Worm (Caenorhabditis elegans) whole organism, early embryonic: ENCODE results near the gene lin-48.

Experiments
- B0310.2 ChIP-seq: sonication (generic microtip); optimal IDR thresholded peaks from 2 replicates; lab custom pipeline; 2016; ENCODE audit warnings: mild to moderate bottlenecking, missing genetic modification characterization, missing compliant biosample characterization
- F13C5.2 ChIP-seq: sonication (generic microtip); optimal IDR thresholded peaks from 2 replicates; lab custom pipeline; 2017; ENCODE audit warnings: mild to moderate bottlenecking, missing genetic modification characterization, inconsistent platforms, missing compliant biosample characterization
- aly-1 ChIP-seq: sonication (generic microtip); optimal IDR thresholded peaks from 2 replicates; lab custom pipeline; 2016; ENCODE audit warnings: missing genetic modification characterization, missing compliant biosample characterization
- ama-1 ChIP-seq: fragments of 150-350 bp; optimal IDR thresholded peaks from 2 replicates; lab custom pipeline; 2014
- ceh-13 ChIP-seq: fragments of 200-800 bp; sonication (Bioruptor generic); optimal IDR thresholded peaks from 2 replicates; lab custom pipeline; 2018; ENCODE audit warnings: mild to moderate bottlenecking, missing genetic modification characterization, missing compliant biosample characterization
- ceh-36 ChIP-seq: sonication (generic microtip); optimal IDR thresholded peaks from 2 replicates; lab custom pipeline; 2016; ENCODE audit warnings: missing genetic modification characterization, inconsistent platforms, missing compliant biosample characterization
- ets-7 ChIP-seq: sonication (generic microtip); optimal IDR thresholded peaks from 2 replicates; lab custom pipeline; 2016; ENCODE audit warnings: missing genotype, missing genetic modification characterization, missing compliant biosample characterization
- flt-1 ChIP-seq: fragments of 200-800 bp; sonication (Bioruptor generic); IDR thresholded peaks from 2 replicates; pipeline ENCODE4 v1.3.6; 2022; ENCODE audit warnings: missing genetic modification characterization, missing compliant biosample characterization
- pes-1 ChIP-seq: fragments of 200-800 bp; sonication (Bioruptor generic); IDR thresholded peaks from 2 replicates; pipeline ENCODE4 v1.3.6; 2022; ENCODE audit warnings: missing genetic modification reagents, missing genetic modification characterization, missing compliant biosample characterization
- scrt-1 ChIP-seq: fragments of 200-800 bp; sonication (Bioruptor generic); IDR thresholded peaks from 2 replicates; pipeline ENCODE4 v1.3.6; 2022; ENCODE audit warnings: missing genetic modification characterization, missing compliant biosample characterization
- sea-1 ChIP-seq: fragments of 200-800 bp; sonication (Bioruptor generic); conservative IDR thresholded peaks from 2 replicates; pipeline ENCODE4 v1.3.6; 2022; ENCODE audit warnings: missing genetic modification characterization, missing compliant biosample characterization
- tra-4 ChIP-seq: sonication (generic microtip); optimal IDR thresholded peaks from 2 replicates; lab custom pipeline; 2017; ENCODE audit warnings: missing genetic modification characterization, missing compliant biosample characterization

DNA sequence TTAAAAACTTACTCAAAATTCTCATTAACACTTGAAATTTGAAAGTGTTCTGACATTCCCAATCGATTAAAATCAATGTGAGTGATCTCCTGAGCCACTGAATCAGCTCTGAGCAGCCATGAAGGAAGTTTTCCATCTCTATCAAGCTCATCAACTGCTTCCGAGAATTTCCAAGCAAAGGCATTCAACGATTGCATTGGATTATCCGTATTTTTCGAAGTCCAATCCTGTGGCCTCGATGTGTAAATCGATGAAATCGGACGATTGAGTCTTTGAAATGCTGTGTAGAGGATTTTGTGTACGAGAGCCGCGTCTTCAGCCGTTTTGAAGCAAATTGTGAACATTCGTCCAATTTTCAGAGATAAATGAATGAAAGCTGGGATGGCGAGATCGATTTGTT, 50.7 kb downstream of the lin-48 start:
- TF ChIP-seq ama-1 (no peak), ceh-13 (no peak), flt-1 (GFP tag; lab: Robert Waterston, UW) (no peak), aly-1 (no peak), tra-4 (tag; lab: Kevin White, UChicago) (no peak), B0310.2 (no peak), F13C5.2 (tag; lab: Kevin White, UChicago) (no peak), ceh-36 (no peak), ets-7 (no peak), pes-1 (GFP tag; lab: Robert Waterston, UW) (no peak), sea-1 (no peak), scrt-1 (GFP tag; lab: Robert Waterston, UW) (no peak)
